Fruit fly (Drosophila melanogaster) whole organism, embryonic: Measurements from ENCODE around the gene att-ORFB.

ENCODE experiments used
- C15 ChIP-seq: fragments of 200-800 bp; sonication (Bioruptor generic); IDR thresholded peaks from 3 replicates; pipeline ENCODE4 v1.3.6; 2022; ENCODE audit warnings: missing biosample characterization, missing genetic modification characterization
- CG12104 ChIP-seq: fragments of 200-800 bp; sonication (Bioruptor generic); optimal IDR thresholded peaks from 3 replicates; lab custom pipeline; 2016; ENCODE audit warnings: missing biosample characterization, missing genetic modification characterization
- CG12219 ChIP-seq: fragments of 200-800 bp; sonication (Bioruptor generic); optimal IDR thresholded peaks from 3 replicates; lab custom pipeline; 2018; ENCODE audit warnings: missing biosample characterization, mild to moderate bottlenecking, missing genetic modification characterization
- CG12299 ChIP-seq: fragments of 200-800 bp; sonication (Bioruptor generic); optimal IDR thresholded peaks from 2 replicates; lab custom pipeline; 2018; ENCODE audit warnings: missing biosample characterization, mild to moderate bottlenecking, missing genetic modification characterization
- CG12659 ChIP-seq: fragments of 200-800 bp; sonication (Bioruptor generic); optimal IDR thresholded peaks from 3 replicates; lab custom pipeline; 2017; ENCODE audit warnings: mild to moderate bottlenecking, missing biosample characterization, missing genetic modification reagents, missing genetic modification characterization
- CG12744 ChIP-seq: fragments of 200-800 bp; sonication (Bioruptor generic); optimal IDR thresholded peaks from 2 replicates; lab custom pipeline; 2016; ENCODE audit warnings: missing biosample characterization, missing genetic modification characterization
- CG12942 ChIP-seq: fragments of 200-800 bp; sonication (Bioruptor generic); optimal IDR thresholded peaks from 3 replicates; lab custom pipeline; 2016; ENCODE audit warnings: missing biosample characterization, missing genetic modification characterization
- CG13775 ChIP-seq: fragments of 200-800 bp; sonication (Bioruptor generic); optimal IDR thresholded peaks from 3 replicates; lab custom pipeline; 2017; ENCODE audit warnings: missing biosample characterization, mild to moderate bottlenecking, missing genetic modification characterization
- CG14860 ChIP-seq: fragments of 200-800 bp; sonication (Bioruptor generic); IDR thresholded peaks from 3 replicates; pipeline ENCODE4 v1.3.6; 2022; ENCODE audit warnings: missing biosample characterization, missing genetic modification characterization; ENCODE audit not compliant: partially characterized antibody
- CG15479 ChIP-seq: fragments of 200-800 bp; sonication (Bioruptor generic); optimal IDR thresholded peaks from 3 replicates; lab custom pipeline; 2019; ENCODE audit warnings: missing biosample characterization, mild to moderate bottlenecking, missing genetic modification characterization, moderate library complexity
- CG1603 ChIP-seq: fragments of 200-800 bp; sonication (Bioruptor generic); optimal IDR thresholded peaks from 2 replicates; lab custom pipeline; 2019; ENCODE audit warnings: missing biosample characterization, mild to moderate bottlenecking, missing genetic modification characterization, moderate library complexity
- CG17612 ChIP-seq: fragments of 200-800 bp; sonication (Bioruptor generic); IDR thresholded peaks from 2 replicates; pipeline ENCODE4 v1.3.6; 2022; ENCODE audit warnings: missing biosample characterization, missing genetic modification characterization
- CG3065 ChIP-seq: fragments of 200-800 bp; sonication (Bioruptor generic); optimal IDR thresholded peaks from 2 replicates; lab custom pipeline; 2016; ENCODE audit warnings: missing biosample characterization, missing genetic modification characterization
- CG6254 ChIP-seq: fragments of 200-800 bp; sonication (Bioruptor generic); optimal IDR thresholded peaks from 3 replicates; lab custom pipeline; 2017; ENCODE audit warnings: mild to moderate bottlenecking, missing biosample characterization, missing genetic modification reagents, missing genetic modification characterization
- CG8089 ChIP-seq: fragments of 200-800 bp; sonication (Bioruptor generic); optimal IDR thresholded peaks from 3 replicates; lab custom pipeline; 2016; ENCODE audit warnings: missing biosample characterization, missing genetic modification characterization
- CG8388 ChIP-seq: fragments of 200-800 bp; sonication (Bioruptor generic); optimal IDR thresholded peaks from 2 replicates; lab custom pipeline; 2019; ENCODE audit warnings: missing biosample characterization, mild to moderate bottlenecking, missing genetic modification characterization, moderate library complexity
- CG9215 ChIP-seq: fragments of 200-800 bp; sonication (Bioruptor generic); IDR thresholded peaks from 2 replicates; pipeline ENCODE4 v1.3.6; 2022; ENCODE audit warnings: missing biosample characterization, missing genetic modification characterization
- Camta ChIP-seq: fragments of 200-800 bp; sonication (Bioruptor generic); optimal IDR thresholded peaks from 2 replicates; lab custom pipeline; 2016; ENCODE audit warnings: missing biosample characterization, missing genetic modification characterization
- CkIIα-i1 ChIP-seq: fragments of 200-800 bp; sonication (Bioruptor generic); IDR thresholded peaks from 2 replicates; pipeline ENCODE4 v1.3.6; 2022; ENCODE audit warnings: missing biosample characterization, missing genetic modification characterization
- Dad ChIP-seq: fragments of 200-800 bp; sonication (Bioruptor generic); optimal IDR thresholded peaks from 3 replicates; lab custom pipeline; 2016; ENCODE audit warnings: missing biosample characterization, missing genetic modification characterization
- E2f2 ChIP-seq: fragments of 200-800 bp; sonication (Bioruptor generic); IDR thresholded peaks from 2 replicates; pipeline ENCODE4 v1.3.6; 2022; ENCODE audit warnings: missing biosample characterization, missing genetic modification characterization
- Elba2 ChIP-seq: fragments of 200-800 bp; sonication (Bioruptor generic); optimal IDR thresholded peaks from 3 replicates; lab custom pipeline; 2016; ENCODE audit warnings: missing biosample characterization, missing genetic modification characterization
- Ets65A ChIP-seq: fragments of 200-800 bp; sonication (Bioruptor generic); peaks from one replicate; lab custom pipeline; 2016; ENCODE audit warnings: missing biosample characterization, missing genetic modification characterization
- Hr39 ChIP-seq: fragments of >200 bp; optimal IDR thresholded peaks from 2 replicates; lab custom pipeline; 2017
- MBD-R2 ChIP-seq: fragments of 200-800 bp; sonication (Bioruptor generic); IDR thresholded peaks from 2 replicates; pipeline ENCODE4 v1.3.6; 2022; ENCODE audit warnings: missing biosample characterization, missing genetic modification characterization
- Myb ChIP-seq: fragments of 200-800 bp; sonication (Bioruptor generic); optimal IDR thresholded peaks from 2 replicates; lab custom pipeline; 2016; ENCODE audit warnings: missing biosample characterization, missing genetic modification characterization
- Oaz ChIP-seq: fragments of 200-800 bp; sonication (Bioruptor generic); IDR thresholded peaks from 2 replicates; pipeline ENCODE4 v1.3.6; 2022; ENCODE audit warnings: missing biosample characterization, missing genetic modification characterization
- Pdp1 ChIP-seq, 2 experiments: fragments of 200-800 bp; sonication (Bioruptor generic); optimal IDR thresholded peaks; 3 replicates each; lab custom pipeline; 2016; ENCODE audit warnings: missing biosample characterization in 2 of 2, missing genetic modification characterization in 2 of 2, mild to moderate bottlenecking in 1 of 2, moderate library complexity in 1 of 2
- YL-1 ChIP-seq: fragments of 200-800 bp; sonication (Bioruptor generic); optimal IDR thresholded peaks from 3 replicates; lab custom pipeline; 2017; ENCODE audit warnings: missing biosample characterization, mild to moderate bottlenecking, missing genetic modification characterization
- al ChIP-seq: fragments of 200-800 bp; sonication (Bioruptor generic); IDR thresholded peaks from 2 replicates; pipeline ENCODE4 v1.3.6; 2022; ENCODE audit warnings: missing biosample characterization, missing genetic modification characterization
- cg ChIP-seq: fragments of 200-800 bp; sonication (Bioruptor generic); optimal IDR thresholded peaks from 3 replicates; lab custom pipeline; 2019; ENCODE audit warnings: missing biosample characterization, mild to moderate bottlenecking, missing genetic modification characterization, moderate library complexity
- crp ChIP-seq, 2 experiments: fragments of 200-800 bp; sonication (Bioruptor generic); optimal IDR thresholded peaks; 2 replicates in 1 of 2; 3 replicates in 1 of 2; lab custom pipeline; 2017; ENCODE audit warnings: missing biosample characterization in 2 of 2, missing genetic modification characterization in 2 of 2, mild to moderate bottlenecking in 1 of 2, moderate library complexity in 1 of 2
- disco-r ChIP-seq: fragments of 200-800 bp; sonication (Bioruptor generic); optimal IDR thresholded peaks from 2 replicates; lab custom pipeline; 2016; ENCODE audit warnings: missing biosample characterization, missing genetic modification characterization
- en ChIP-seq: fragments of 200-800 bp; sonication (Bioruptor generic); optimal IDR thresholded peaks from 2 replicates; lab custom pipeline; 2016; ENCODE audit warnings: missing biosample characterization, missing genetic modification characterization
- eyg ChIP-seq: fragments of 200-800 bp; sonication (Bioruptor generic); optimal IDR thresholded peaks from 3 replicates; lab custom pipeline; 2016; ENCODE audit warnings: missing biosample characterization, missing genetic modification characterization
- fd3F ChIP-seq: fragments of 200-800 bp; sonication (Bioruptor generic); optimal IDR thresholded peaks from 2 replicates; lab custom pipeline; 2018; ENCODE audit warnings: missing biosample characterization, mild to moderate bottlenecking, missing genetic modification characterization, moderate library complexity
- insv ChIP-seq, 2 experiments: fragments of 200-800 bp; sonication (Bioruptor generic); optimal IDR thresholded peaks; 3 replicates each; lab custom pipeline; 2016 to 2018; ENCODE audit warnings: missing biosample characterization in 2 of 2, missing genetic modification characterization in 2 of 2
- klu ChIP-seq: fragments of 200-800 bp; sonication (Bioruptor generic); IDR thresholded peaks from 2 replicates; pipeline ENCODE4 v1.3.6; 2022; ENCODE audit warnings: missing biosample characterization, missing genetic modification characterization
- odd ChIP-seq: fragments of 200-800 bp; sonication (Bioruptor generic); optimal IDR thresholded peaks from 2 replicates; lab custom pipeline; 2017; ENCODE audit warnings: missing biosample characterization, mild to moderate bottlenecking, missing genetic modification characterization
- peb ChIP-seq: fragments of 200-800 bp; sonication (Bioruptor generic); IDR thresholded peaks from 2 replicates; pipeline ENCODE4 v1.3.6; 2022; ENCODE audit warnings: missing biosample characterization, missing genetic modification characterization
- psq ChIP-seq: fragments of 200-800 bp; sonication (Bioruptor generic); optimal IDR thresholded peaks from 2 replicates; lab custom pipeline; 2017; ENCODE audit warnings: missing biosample characterization, missing genetic modification characterization
- salm ChIP-seq: fragments of 200-800 bp; sonication (Bioruptor generic); optimal IDR thresholded peaks from 2 replicates; lab custom pipeline; 2018; ENCODE audit warnings: missing biosample characterization, mild to moderate bottlenecking, missing genetic modification characterization
- ssp ChIP-seq: fragments of 200-800 bp; sonication (Bioruptor generic); IDR thresholded peaks from 2 replicates; pipeline ENCODE4 v1.3.6; 2022; ENCODE audit warnings: missing biosample characterization, missing genetic modification characterization
- tgo ChIP-seq: fragments of 200-800 bp; sonication (Bioruptor generic); IDR thresholded peaks from 3 replicates; pipeline ENCODE4 v1.3.6; 2022; ENCODE audit warnings: missing biosample characterization, missing genetic modification characterization
- toy ChIP-seq: fragments of 200-800 bp; sonication (Bioruptor generic); IDR thresholded peaks from 2 replicates; pipeline ENCODE4 v1.3.6; 2022; ENCODE audit warnings: missing biosample characterization, missing genetic modification characterization
- wdn ChIP-seq: fragments of 200-800 bp; sonication (Bioruptor generic); IDR thresholded peaks from 2 replicates; pipeline ENCODE4 v1.3.6; 2022; ENCODE audit warnings: missing biosample characterization, missing genetic modification characterization

Gene att-ORFB

dm6 chr3R:20557415-20558105 lies 3.4 kb upstream of the att-ORFB start, which contains the start of the genes DPCoAC and CG5180 (continued):
- TF ChIP-seq CG12219 (peak; percentile 36), CG1603 (tag; lab: Kevin White, UChicago) (peak; percentile 89), YL-1 (GFP tag; lab: Kevin White, UChicago) (no peak), CG8388 (GFP tag; lab: Kevin White, UChicago) (peak; percentile 30), Elba2 (GFP tag; lab: Kevin White, UChicago) (peak; percentile 37), peb (GFP tag; lab: Robert Waterston, UW) (0 out of 2 replicates have a peak, but pooled peaks have one; percentile 28), al (GFP tag; lab: Robert Waterston, UW) (peak; percentile 65), psq (GFP tag; lab: Kevin White, UChicago) (peak; percentile 36), toy (GFP tag; lab: Robert Waterston, UW) (no peak), en (GFP tag; lab: Kevin White, UChicago) (no peak), CG13775 (GFP tag; lab: Kevin White, UChicago) (peak; percentile 58), Dad (GFP tag; lab: Kevin White, UChicago) (peak; percentile 58)

dm6 chr3R:20557114-20557414 lies 2.9 kb upstream of the att-ORFB start:
- TF ChIP-seq crp (GFP tag; optimal IDR thresholded peaks at IDR 0.05; lab: Kevin White, UChicago) (peak; percentile 14 to 33), cg (peak; percentile 80), tgo (GFP tag; lab: Robert Waterston, UW) (no peak), insv (GFP tag; optimal IDR thresholded peaks at IDR 0.05; lab: Kevin White, UChicago) (peak in 1 of 2 experiments; percentile 82), Pdp1 (GFP tag; optimal IDR thresholded peaks at IDR 0.05; lab: Kevin White, UChicago) (peak in 1 of 2 experiments; percentile 90), eyg (GFP tag; lab: Kevin White, UChicago) (no peak), CG15479 (GFP tag; lab: Kevin White, UChicago) (peak; percentile 28), Oaz (GFP tag; lab: Robert Waterston, UW) (no peak), CG17612 (GFP tag; lab: Robert Waterston, UW) (no peak)

dm6 chr3R:20556281-20557113 lies 2.3 kb upstream of the att-ORFB start:
- TF ChIP-seq Ets65A (GFP tag; lab: Kevin White, UChicago) (peak; percentile 33), C15 (GFP tag; lab: Robert Waterston, UW) (0 out of 3 replicates have a peak, but pooled peaks have one; percentile 54), CG3065 (GFP tag; lab: Kevin White, UChicago) (no peak), CG9215 (peak; percentile 81), CG12299 (tag; lab: Kevin White, UChicago) (peak; percentile 21), klu (peak; percentile 76), Hr39 (lab: Kevin White, UChicago) (no peak), CG6254 (GFP tag; lab: Kevin White, UChicago) (peak; percentile 29), ssp (peak; percentile 33; the same call in 1 of the 2 replicates), Dad (GFP tag; lab: Kevin White, UChicago) (no peak), CG12744 (peak; percentile 4), odd (GFP tag; lab: Kevin White, UChicago) (no peak), CG8089 (GFP tag; lab: Kevin White, UChicago) (no peak), MBD-R2 (GFP tag; lab: Robert Waterston, UW) (peak; percentile 47; the same call in 1 of the 2 replicates), CG14860 (no peak), salm (no peak), wdn (GFP tag; lab: Robert Waterston, UW) (peak; percentile 61), Camta (GFP tag; lab: Kevin White, UChicago) (no peak), fd3F (GFP tag; lab: Kevin White, UChicago) (peak; percentile 56), Myb (peak; percentile 24), E2f2 (GFP tag; lab: Robert Waterston, UW) (peak; percentile 35; the same call in 1 of the 2 replicates), CG12104 (GFP tag; lab: Kevin White, UChicago) (no peak), disco-r (GFP tag; lab: Kevin White, UChicago) (no peak), CkIIα-i1 (GFP tag; lab: Robert Waterston, UW) (no peak), CG12942 (GFP tag; lab: Kevin White, UChicago) (peak; percentile 33), CG12659 (GFP tag; lab: Kevin White, UChicago) (peak; percentile 60)
